Worm (Caenorhabditis elegans): ENCODE measurements around the gene Y38E10A.17.

The Y38E10A.17 gene

ce11 chrII:12659676-12660371 is 25.2 kb upstream of the Y38E10A.17 start (continued):
- no peak for TF ChIP-seq xbp-1 (tag; optimal IDR thresholded peaks at IDR 0.05)
- peak; percentile 76 for TF ChIP-seq nhr-71 (tag; optimal IDR thresholded peaks at IDR 0.05)
- peak; percentile 22 for TF ChIP-seq irx-1 (tag; optimal IDR thresholded peaks at IDR 0.05)
- TF ChIP-seq ama-1 (optimal IDR thresholded peaks at IDR 0.05), result no peak
- peak; percentile 59 for TF ChIP-seq unc-130 (tag; optimal IDR thresholded peaks at IDR 0.05)
- no peak for TF ChIP-seq egl-27 (tag; optimal IDR thresholded peaks at IDR 0.05)
- TF ChIP-seq ceh-88 (GFP tag; IDR thresholded peaks at IDR 0.05), result no peak
- peak; percentile 68 for TF ChIP-seq rnt-1 (tag; optimal IDR thresholded peaks at IDR 0.05)
- no peak for TF ChIP-seq grh-1 (GFP tag; IDR thresholded peaks at IDR 0.05)
- peak; percentile 58 for TF ChIP-seq fkh-4 (tag; optimal IDR thresholded peaks at IDR 0.05; ENCODE audit: borderline replicate concordance)
- TF ChIP-seq dsc-1 (tag; optimal IDR thresholded peaks at IDR 0.05), result peak; percentile 95
- TF ChIP-seq pag-3 (tag; optimal IDR thresholded peaks at IDR 0.05; ENCODE audit: borderline replicate concordance, insufficient read depth), result no peak
- no peak for TF ChIP-seq alr-1 (tag; optimal IDR thresholded peaks at IDR 0.05; ENCODE audit: borderline replicate concordance)
- TF ChIP-seq aly-2 (tag; optimal IDR thresholded peaks at IDR 0.05), result no peak
- peak; percentile 31 to 46 for TF ChIP-seq lsy-2 (tag; optimal IDR thresholded peaks at IDR 0.05)
- TF ChIP-seq nhr-237 (tag; optimal IDR thresholded peaks at IDR 0.05), result no peak
- TF ChIP-seq blmp-1 (tag; optimal IDR thresholded peaks at IDR 0.05), result no peak
- TF ChIP-seq zag-1 (tag; optimal IDR thresholded peaks at IDR 0.05), result no peak
- TF ChIP-seq nhr-90 (tag; optimal IDR thresholded peaks at IDR 0.05; ENCODE audit: poor library complexity), result no peak
- peak; percentile 48 for TF ChIP-seq unc-98 (GFP tag; IDR thresholded peaks at IDR 0.05)
- no peak for TF ChIP-seq ceh-82 (tag; optimal IDR thresholded peaks at IDR 0.05)
- TF ChIP-seq mep-1 (tag; optimal IDR thresholded peaks at IDR 0.05), result peak; percentile 18
- no peak for TF ChIP-seq nhr-77 (tag; optimal IDR thresholded peaks at IDR 0.05)
- TF ChIP-seq efl-1 (optimal IDR thresholded peaks at IDR 0.05), result peak; percentile 12 to 38
- TF ChIP-seq efl-1 (GFP tag; optimal IDR thresholded peaks at IDR 0.05 in 1 of 2), result peak in 1 of 2 experiments; percentile 22
- no peak for TF ChIP-seq ceh-8 (GFP tag; optimal IDR thresholded peaks at IDR 0.05)
- no peak for TF ChIP-seq sptf-1 (tag; optimal IDR thresholded peaks at IDR 0.05)
- no peak for TF ChIP-seq mab-9 (GFP tag; IDR thresholded peaks at IDR 0.05)
- no peak for TF ChIP-seq isw-1 (GFP tag; IDR thresholded peaks at IDR 0.05)

ce11 chrII:12658409-12658808 is 23.8 kb upstream of the Y38E10A.17 start:
- TF ChIP-seq snpc-4 (tag; optimal IDR thresholded peaks at IDR 0.05), result peak; percentile 6
- no peak for TF ChIP-seq nhr-237 (tag; optimal IDR thresholded peaks at IDR 0.05)
- no peak for TF ChIP-seq isw-1 (GFP tag; IDR thresholded peaks at IDR 0.05)
- peak; percentile 36 for TF ChIP-seq lin-14 (GFP tag; optimal IDR thresholded peaks at IDR 0.05)
- TF ChIP-seq nhr-47 (tag; optimal IDR thresholded peaks at IDR 0.05), result no peak
- no peak for TF ChIP-seq lin-39 (tag; optimal IDR thresholded peaks at IDR 0.05)
- peak in 1 of 2 experiments; percentile 22 for TF ChIP-seq lsy-2 (tag; optimal IDR thresholded peaks at IDR 0.05)
- TF ChIP-seq rnt-1 (tag; optimal IDR thresholded peaks at IDR 0.05), result peak; percentile 40
- TF ChIP-seq jun-1 (tag; optimal IDR thresholded peaks at IDR 0.05), result no peak
- no peak for TF ChIP-seq efl-1 (optimal IDR thresholded peaks at IDR 0.05)
- TF ChIP-seq efl-1 (GFP tag; optimal IDR thresholded peaks at IDR 0.05 in 1 of 2), result no peak
- no peak for TF ChIP-seq ceh-63 (GFP tag; optimal IDR thresholded peaks at IDR 0.05)
- TF ChIP-seq mdl-1 (tag; optimal IDR thresholded peaks at IDR 0.05), result peak in 1 of 2 experiments; percentile 23
- no peak for TF ChIP-seq aly-2 (tag; optimal IDR thresholded peaks at IDR 0.05)
- TF ChIP-seq nhr-85 (tag), result no peak
- no peak for TF ChIP-seq pag-3 (tag; optimal IDR thresholded peaks at IDR 0.05; ENCODE audit: borderline replicate concordance, insufficient read depth)
- TF ChIP-seq unc-98 (GFP tag; IDR thresholded peaks at IDR 0.05), result no peak

DNA sequence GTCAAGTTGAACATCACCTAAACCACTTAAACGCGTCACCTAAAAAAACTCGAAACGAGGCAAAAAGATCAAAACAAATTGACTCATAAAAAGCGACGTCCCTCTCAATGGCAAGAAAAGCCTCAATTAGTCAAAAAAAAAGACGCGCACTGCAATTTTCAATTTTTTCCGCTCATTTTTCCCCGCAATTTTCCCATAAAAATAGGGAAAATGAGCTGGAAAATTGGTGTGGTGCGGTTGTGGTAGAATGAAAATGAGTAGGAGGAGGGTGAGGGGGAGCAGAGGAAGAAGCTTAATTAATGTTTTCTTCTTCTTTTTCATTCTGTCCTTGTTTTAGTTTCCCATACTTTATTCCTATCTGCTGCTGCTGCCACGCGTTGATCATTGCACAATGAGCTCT is 23.0 kb upstream of the Y38E10A.17 start:
- TF ChIP-seq lin-14 (GFP tag; optimal IDR thresholded peaks at IDR 0.05) (peak; percentile 52), lin-13 (GFP tag; optimal IDR thresholded peaks at IDR 0.05) (no peak)
